Fruit fly (Drosophila melanogaster): Measurements from ENCODE around the gene wat.
A peak's percentile ranks its signal among the peaks of the same experiment; 100 is the strongest.

wat gene

dm6 chr3R:29040526-29041195 lies 20.5 kb upstream of the wat start (continued):
- TF ChIP-seq Ada2b (GFP tag; IDR thresholded peaks at IDR 0.05), result peak; percentile 28
- TF ChIP-seq CG30431 (GFP tag; optimal IDR thresholded peaks at IDR 0.05), result peak; percentile 12
- TF ChIP-seq hb (GFP tag; IDR thresholded peaks at IDR 0.05; ENCODE audit: partially characterized antibody), result no peak
- TF ChIP-seq Ets97D (GFP tag; optimal IDR thresholded peaks at IDR 0.05), result no peak
- TF ChIP-seq eyg (GFP tag; optimal IDR thresholded peaks at IDR 0.05), result no peak
- TF ChIP-seq stc (GFP tag; IDR thresholded peaks at IDR 0.05), result peak; percentile 57
- peak; percentile 21 for TF ChIP-seq CG2116 (GFP tag; optimal IDR thresholded peaks at IDR 0.05)
- no peak for TF ChIP-seq CG3407 (GFP tag; optimal IDR thresholded peaks at IDR 0.05)
- no peak for TF ChIP-seq fd64A (GFP tag; optimal IDR thresholded peaks at IDR 0.05)
- TF ChIP-seq CG10462 (GFP tag; optimal IDR thresholded peaks at IDR 0.05), result peak; percentile 51
- peak; percentile 52; the same call in 1 of the 2 replicates for TF ChIP-seq CG32532 (GFP tag; IDR thresholded peaks at IDR 0.05)
- TF ChIP-seq CG5180 (GFP tag; optimal IDR thresholded peaks at IDR 0.05), result no peak
- TF ChIP-seq CG15011 (GFP tag; optimal IDR thresholded peaks at IDR 0.05), result peak; percentile 65
- TF ChIP-seq CG17912 (GFP tag; optimal IDR thresholded peaks at IDR 0.05), result no peak
- no peak for TF ChIP-seq CG10147 (GFP tag; optimal IDR thresholded peaks at IDR 0.05)
- TF ChIP-seq Sry-δ (GFP tag; optimal IDR thresholded peaks at IDR 0.05), result no peak
- no peak for TF ChIP-seq chm (GFP tag; IDR thresholded peaks at IDR 0.05)
- TF ChIP-seq Dad (GFP tag; optimal IDR thresholded peaks at IDR 0.05), result no peak
- peak; percentile 61 for TF ChIP-seq nerfin-1 (tag; optimal IDR thresholded peaks at IDR 0.05)
- no peak for TF ChIP-seq CoRest (tag; optimal IDR thresholded peaks at IDR 0.05)
- TF ChIP-seq CG12942 (GFP tag; optimal IDR thresholded peaks at IDR 0.05), result peak; percentile 49
- no peak for TF ChIP-seq tll (GFP tag; optimal IDR thresholded peaks at IDR 0.05)
- peak; percentile 82 for TF ChIP-seq CG30403 (GFP tag; optimal IDR thresholded peaks at IDR 0.05)
- TF ChIP-seq Dbx (GFP tag; IDR thresholded peaks at IDR 0.05), result 0 out of 3 replicates have a peak, but pooled peaks have one; percentile 43
- peak; percentile 89 for TF ChIP-seq Ets65A (GFP tag)
- TF ChIP-seq CG6854 (GFP tag; optimal IDR thresholded peaks at IDR 0.05), result peak; percentile 47
- peak; percentile 80 for TF ChIP-seq CG17829 (tag; optimal IDR thresholded peaks at IDR 0.05)
- TF ChIP-seq CG8478 (optimal IDR thresholded peaks at IDR 0.05), result no peak
- peak; percentile 42; the same call in 1 of the 2 replicates for TF ChIP-seq CG9932 (GFP tag; IDR thresholded peaks at IDR 0.05)
- no peak for TF ChIP-seq yki (optimal IDR thresholded peaks at IDR 0.05)
- peak; percentile 71 for TF ChIP-seq cwo (GFP tag; optimal IDR thresholded peaks at IDR 0.05)
- peak; percentile 69 for TF ChIP-seq CG10209 (GFP tag; optimal IDR thresholded peaks at IDR 0.05)
- TF ChIP-seq CG2875 (GFP tag; optimal IDR thresholded peaks at IDR 0.05), result peak; percentile 2
- TF ChIP-seq sens (GFP tag), result peak; percentile 78
- TF ChIP-seq CG16815 (GFP tag; optimal IDR thresholded peaks at IDR 0.05), result peak; percentile 22
- no peak for TF ChIP-seq lov (optimal IDR thresholded peaks at IDR 0.05)
- no peak for TF ChIP-seq lov (GFP tag; IDR thresholded peaks at IDR 0.05)
- peak; percentile 68; the same call in 2 of the 3 replicates for TF ChIP-seq dysf (GFP tag; IDR thresholded peaks at IDR 0.05)
- peak; percentile 67 for TF ChIP-seq CG9817 (tag; optimal IDR thresholded peaks at IDR 0.05)
- no peak for TF ChIP-seq Dek (tag; optimal IDR thresholded peaks at IDR 0.05)
- TF ChIP-seq Hsf (GFP tag; optimal IDR thresholded peaks at IDR 0.05), result peak; percentile 32
- TF ChIP-seq tgo (GFP tag; IDR thresholded peaks at IDR 0.05), result peak; percentile 48; the same call in 2 of the 3 replicates
- TF ChIP-seq disco-r (GFP tag; optimal IDR thresholded peaks at IDR 0.05), result no peak
- peak; percentile 78 for TF ChIP-seq Meics (GFP tag; optimal IDR thresholded peaks at IDR 0.05)
- TF ChIP-seq Sry-β (GFP tag; optimal IDR thresholded peaks at IDR 0.05), result no peak
- no peak for TF ChIP-seq CG11456 (GFP tag; IDR thresholded peaks at IDR 0.05)
- peak; percentile 17 for TF ChIP-seq CG18011 (GFP tag; optimal IDR thresholded peaks at IDR 0.05)
- TF ChIP-seq sisA (GFP tag; IDR thresholded peaks at IDR 0.05), result peak; percentile 24; the same call in 1 of the 2 replicates
- no peak for TF ChIP-seq CG10543 (GFP tag; optimal IDR thresholded peaks at IDR 0.05)
- TF ChIP-seq CG9215 (GFP tag; IDR thresholded peaks at IDR 0.05), result 0 out of 2 replicates have a peak, but pooled peaks have one; percentile 14
- no peak for TF ChIP-seq CG10959 (GFP tag; IDR thresholded peaks at IDR 0.05)

Data from whole organism, embryonic.